Fruit fly (Drosophila melanogaster) whole organism, embryonic: ENCODE results near the gene Ugt303B1.

Experiments
- B-H1 ChIP-seq: fragments of 200-800 bp; sonication (Bioruptor generic); IDR thresholded peaks from 3 replicates; pipeline ENCODE4 v1.3.6; 2022; ENCODE audit warnings: missing biosample characterization, missing genetic modification characterization
- CG12391 ChIP-seq: fragments of 200-800 bp; sonication (Bioruptor generic); optimal IDR thresholded peaks from 3 replicates; lab custom pipeline; 2018; ENCODE audit warnings: missing biosample characterization, mild to moderate bottlenecking, missing genetic modification characterization, moderate library complexity
- CG12659 ChIP-seq: fragments of 200-800 bp; sonication (Bioruptor generic); optimal IDR thresholded peaks from 3 replicates; lab custom pipeline; 2017; ENCODE audit warnings: mild to moderate bottlenecking, missing biosample characterization, missing genetic modification reagents, missing genetic modification characterization
- CG15073 ChIP-seq: fragments of 200-800 bp; sonication (Bioruptor generic); optimal IDR thresholded peaks from 2 replicates; lab custom pipeline; 2016; ENCODE audit warnings: missing biosample characterization, missing genetic modification characterization
- CG2120 ChIP-seq: fragments of 200-800 bp; sonication (Bioruptor generic); optimal IDR thresholded peaks from 3 replicates; lab custom pipeline; 2016; ENCODE audit warnings: missing biosample characterization, missing genetic modification characterization
- CG4617 ChIP-seq: fragments of 200-800 bp; sonication (Bioruptor generic); optimal IDR thresholded peaks from 3 replicates; lab custom pipeline; 2016; ENCODE audit warnings: missing biosample characterization, missing genetic modification characterization, borderline replicate concordance
- pb ChIP-seq: fragments of 200-800 bp; sonication (Bioruptor generic); optimal IDR thresholded peaks from 3 replicates; lab custom pipeline; 2016; ENCODE audit warnings: missing biosample characterization, missing genetic modification characterization
- zf30C ChIP-seq: fragments of 200-800 bp; sonication (Bioruptor generic); optimal IDR thresholded peaks from 3 replicates; lab custom pipeline; 2018; ENCODE audit warnings: missing biosample characterization, mild to moderate bottlenecking, missing genetic modification characterization

DNA sequence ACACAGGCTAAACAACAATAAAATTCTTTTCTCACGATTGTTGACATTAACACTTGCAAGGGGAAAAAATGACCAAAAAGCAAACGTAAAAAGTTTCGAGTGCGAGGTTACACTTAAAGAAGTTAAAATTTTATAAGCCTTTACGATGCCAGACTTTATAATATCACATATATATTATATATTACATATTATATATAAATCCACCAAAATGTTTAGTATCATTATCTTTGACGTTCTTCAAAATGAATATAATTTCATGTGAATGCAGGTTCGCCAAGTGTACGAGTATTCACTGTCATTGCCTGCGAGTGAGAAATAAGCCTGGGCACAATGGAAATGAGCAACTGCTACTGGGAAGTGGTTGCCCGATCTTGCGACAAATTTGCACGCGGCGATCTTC, 28.2 kb downstream of the Ugt303B1 start:
- TF ChIP-seq zf30C (GFP tag; lab: Kevin White, UChicago) (no peak), pb (GFP tag; lab: Kevin White, UChicago) (no peak), CG15073 (GFP tag; lab: Kevin White, UChicago) (no peak), CG4617 (GFP tag; lab: Kevin White, UChicago) (no peak), CG2120 (GFP tag; lab: Kevin White, UChicago) (no peak), CG12391 (tag; lab: Kevin White, UChicago) (no peak), CG12659 (GFP tag; lab: Kevin White, UChicago) (no peak), B-H1 (GFP tag; lab: Robert Waterston, UW) (no peak)
